Worm (Caenorhabditis elegans) whole organism, midembryonic: ENCODE data around the gene K07D4.6.

ENCODE experiments used
- T22C8.4 ChIP-seq: fragments of 200-800 bp; sonication (Bioruptor generic); IDR thresholded peaks from 2 replicates; pipeline ENCODE4 v1.3.6; 2022; ENCODE audit warnings: missing genetic modification characterization, missing compliant biosample characterization
- cog-1 ChIP-seq: sonication (generic microtip); optimal IDR thresholded peaks from 2 replicates; lab custom pipeline; 2016; ENCODE audit warnings: missing genetic modification characterization, missing compliant biosample characterization
- flt-1 ChIP-seq: fragments of 200-800 bp; sonication (Bioruptor generic); IDR thresholded peaks from 2 replicates; pipeline ENCODE4 v1.3.6; 2022; ENCODE audit warnings: missing genetic modification characterization, missing compliant biosample characterization
- klf-2 ChIP-seq: fragments of 200-800 bp; sonication (Bioruptor generic); conservative IDR thresholded peaks from 2 replicates; pipeline ENCODE4 v1.3.6; 2022; ENCODE audit warnings: missing genetic modification reagents, missing genetic modification characterization, missing compliant biosample characterization
- med-1 ChIP-seq: sonication (generic microtip); optimal IDR thresholded peaks from 2 replicates; lab custom pipeline; 2017; ENCODE audit warnings: missing genetic modification characterization, mild to moderate bottlenecking, missing compliant biosample characterization, antibody characterized with exemption, missing genetic modification reagents; ENCODE audit not compliant: insufficient read depth
- ref-1 ChIP-seq: fragments of 200-800 bp; sonication (Bioruptor generic); conservative IDR thresholded peaks from 2 replicates; pipeline ENCODE4 v1.3.6; 2022; ENCODE audit warnings: missing genetic modification reagents, missing genetic modification characterization, missing compliant biosample characterization
- tab-1 ChIP-seq: fragments of 200-800 bp; sonication (Bioruptor generic); IDR thresholded peaks from 2 replicates; pipeline ENCODE4 v1.3.6; 2022; ENCODE audit warnings: missing genetic modification characterization, missing compliant biosample characterization
- ztf-23 ChIP-seq: fragments of 200-800 bp; sonication (Bioruptor generic); IDR thresholded peaks from 2 replicates; pipeline ENCODE4 v1.3.6; 2022; ENCODE audit warnings: missing genetic modification reagents, missing genetic modification characterization, missing compliant biosample characterization
- ztf-29 ChIP-seq: fragments of 200-800 bp; sonication (Bioruptor generic); IDR thresholded peaks from 2 replicates; pipeline ENCODE4 v1.3.6; 2022; ENCODE audit warnings: missing genetic modification reagents, missing genetic modification characterization, missing compliant biosample characterization

The K07D4.6 gene

DNA sequence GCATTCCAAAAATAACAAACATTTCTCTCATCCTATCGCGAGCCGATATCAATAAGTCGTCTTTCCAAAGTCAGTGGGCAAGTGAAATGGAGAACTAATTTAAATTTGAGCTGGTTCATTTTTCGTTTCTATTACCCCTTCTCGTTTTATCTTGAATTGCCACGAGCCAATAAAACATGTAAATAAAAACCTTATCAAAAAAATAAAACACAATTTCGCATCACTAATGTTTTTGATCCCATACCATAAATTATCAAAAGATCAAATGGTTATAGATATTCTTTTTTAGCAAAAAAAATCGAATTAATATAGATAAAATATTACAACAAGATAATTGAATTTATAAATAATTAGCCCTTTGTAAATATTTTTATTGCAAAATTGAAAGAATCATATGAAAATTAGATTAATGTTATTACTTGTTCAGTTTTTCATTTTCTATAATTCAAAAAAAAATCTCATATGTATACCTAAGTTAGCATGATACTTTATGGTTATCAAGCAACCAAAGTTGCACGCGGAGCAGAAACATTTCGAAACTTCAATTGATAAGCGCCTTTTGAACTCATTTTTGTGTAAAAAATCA, 25.8 kb downstream of the K07D4.6 start, which contains the start of gene Y14H12A.1:
Gene Y14H12A.1 (plus strand): TSS at position 536 of the 586 bp plus-strand sequence.
- TF ChIP-seq ztf-29 (GFP tag; lab: Robert Waterston, UW) (no peak), T22C8.4 (no peak), cog-1 (tag; lab: Kevin White, UChicago) (no peak), med-1 (no peak), ztf-23 (GFP tag; lab: Robert Waterston, UW) (no peak), klf-2 (GFP tag; lab: Robert Waterston, UW) (no peak), tab-1 (GFP tag; lab: Robert Waterston, UW) (no peak), ref-1 (no peak), flt-1 (GFP tag; lab: Robert Waterston, UW) (no peak)

DNA sequence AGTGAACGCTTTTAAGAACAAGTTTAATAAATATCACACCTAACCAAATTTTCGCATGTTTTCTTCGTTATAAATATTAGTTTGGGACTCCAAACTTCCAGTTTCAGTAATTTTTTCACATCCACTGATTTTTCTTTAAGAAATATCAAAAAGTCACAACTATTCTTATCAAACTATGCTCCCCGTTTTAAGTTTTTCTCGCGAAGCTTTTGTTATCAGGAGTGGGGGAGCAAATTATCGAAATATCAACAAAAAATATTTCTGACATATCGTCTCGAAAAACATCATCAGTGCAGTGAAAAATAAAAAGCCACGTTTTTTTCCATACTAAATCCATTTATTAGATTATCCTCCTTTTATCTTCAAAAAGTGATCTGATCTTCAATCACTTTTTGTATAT, 26.5 kb downstream of the K07D4.6 start:
- TF ChIP-seq ztf-23 (GFP tag; lab: Robert Waterston, UW) (no peak), ref-1 (no peak), tab-1 (GFP tag; lab: Robert Waterston, UW) (no peak), T22C8.4 (no peak), cog-1 (tag; lab: Kevin White, UChicago) (no peak), flt-1 (GFP tag; lab: Robert Waterston, UW) (no peak), med-1 (no peak), klf-2 (GFP tag; lab: Robert Waterston, UW) (no peak), ztf-29 (GFP tag; lab: Robert Waterston, UW) (no peak)

DNA sequence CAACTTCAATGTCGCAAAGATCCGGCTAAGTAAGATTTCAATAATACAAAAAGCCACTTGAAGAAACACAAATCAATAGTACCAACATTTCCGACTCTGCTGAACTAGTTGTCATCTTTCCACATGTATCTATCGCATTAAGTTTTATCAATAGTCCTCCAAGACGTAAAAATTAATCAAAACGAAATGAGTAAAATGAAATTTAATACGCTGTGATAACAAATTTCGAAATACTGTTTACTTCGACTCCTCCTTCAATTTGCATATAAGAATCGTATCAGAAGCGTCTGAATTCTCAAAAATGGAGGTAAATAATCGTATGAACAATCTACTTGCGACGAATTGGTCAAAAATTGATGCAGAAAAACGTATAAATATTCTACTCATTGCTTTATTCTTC, 27.8 kb downstream of the K07D4.6 start:
- TF ChIP-seq ztf-23 (GFP tag; lab: Robert Waterston, UW) = no peak
- TF ChIP-seq klf-2 (GFP tag; lab: Robert Waterston, UW) = no peak
- no peak for TF ChIP-seq T22C8.4
- TF ChIP-seq med-1 = no peak
- no peak for TF ChIP-seq tab-1 (GFP tag; lab: Robert Waterston, UW)
- TF ChIP-seq ref-1 = no peak
- no peak for TF ChIP-seq cog-1 (tag; lab: Kevin White, UChicago)
- no peak for TF ChIP-seq flt-1 (GFP tag; lab: Robert Waterston, UW)
- TF ChIP-seq ztf-29 (GFP tag; lab: Robert Waterston, UW) = no peak

DNA sequence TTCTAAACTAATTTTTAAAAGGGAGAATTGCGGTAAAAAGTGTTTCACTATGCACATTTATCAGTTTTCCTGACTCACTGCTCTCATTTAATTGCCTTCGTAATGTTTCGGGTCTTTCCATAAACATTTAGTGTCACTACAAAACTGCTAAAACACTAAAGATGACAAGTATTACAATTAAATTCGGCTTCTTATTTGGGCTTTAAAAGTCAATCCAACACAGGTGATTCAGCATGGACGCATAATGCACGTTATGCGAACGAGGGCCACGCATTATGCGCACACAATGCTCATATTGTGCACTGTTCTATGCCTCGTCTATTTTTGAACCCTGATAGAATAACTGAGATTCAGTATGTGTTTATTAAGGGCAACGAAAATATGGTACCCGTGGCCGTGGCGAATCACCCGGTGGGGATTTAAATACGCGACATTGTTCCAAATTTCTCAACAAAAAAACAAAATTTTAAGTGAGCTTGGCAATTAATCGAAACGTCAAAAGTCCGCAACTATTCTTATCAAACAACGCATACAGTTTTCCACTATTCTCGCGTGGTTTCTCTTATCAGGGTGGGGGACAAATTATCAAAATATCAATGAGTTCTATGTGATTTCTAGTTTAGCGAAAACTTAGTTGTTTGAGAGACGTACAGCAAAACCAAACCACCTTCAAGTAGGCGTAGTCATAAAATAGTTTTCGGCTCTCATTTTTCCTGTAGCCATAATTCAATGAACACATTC, 28.7 kb downstream of the K07D4.6 start, which contains the start of gene Y14H12A.2:
Gene Y14H12A.2 (minus strand): TSS at position 51 of the 741 bp plus-strand sequence.
- TF ChIP-seq tab-1 (GFP tag; lab: Robert Waterston, UW) = no peak
- no peak for TF ChIP-seq flt-1 (GFP tag; lab: Robert Waterston, UW)
- TF ChIP-seq klf-2 (GFP tag; lab: Robert Waterston, UW) = no peak
- no peak for TF ChIP-seq T22C8.4
- no peak for TF ChIP-seq ref-1
- TF ChIP-seq ztf-23 (GFP tag; lab: Robert Waterston, UW) = no peak
- no peak for TF ChIP-seq ztf-29 (GFP tag; lab: Robert Waterston, UW)
- TF ChIP-seq med-1 = no peak
- no peak for TF ChIP-seq cog-1 (tag; lab: Kevin White, UChicago)

DNA sequence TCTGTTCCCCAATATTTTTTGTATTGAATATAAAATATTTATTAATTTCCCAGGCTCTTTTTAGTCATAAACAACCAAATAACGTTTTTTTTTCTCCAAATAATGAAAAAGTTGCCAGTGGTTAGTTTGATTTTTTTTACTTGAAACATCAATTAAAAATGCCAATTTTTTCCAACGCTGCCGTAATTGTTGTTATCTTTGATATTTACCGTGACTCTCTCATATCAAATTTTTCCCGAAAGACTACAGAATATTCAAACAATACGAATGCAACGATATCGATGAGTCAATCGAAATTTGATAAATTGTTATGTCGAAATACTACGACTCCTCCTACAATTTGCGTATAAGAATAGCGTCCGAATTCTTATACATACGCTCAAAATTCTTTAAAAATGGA, 31.6 kb downstream of the K07D4.6 start, which contains the start of gene K10G6.5:
Gene K10G6.5 (plus strand): TSS at position 345 of the 400 bp plus-strand sequence.
- TF ChIP-seq klf-2 (GFP tag; lab: Robert Waterston, UW) (no peak), ztf-23 (GFP tag; lab: Robert Waterston, UW) (no peak), cog-1 (tag; lab: Kevin White, UChicago) (no peak), ztf-29 (GFP tag; lab: Robert Waterston, UW) (no peak), flt-1 (GFP tag; lab: Robert Waterston, UW) (no peak), tab-1 (GFP tag; lab: Robert Waterston, UW) (no peak), ref-1 (no peak), T22C8.4 (no peak), med-1 (no peak)

DNA sequence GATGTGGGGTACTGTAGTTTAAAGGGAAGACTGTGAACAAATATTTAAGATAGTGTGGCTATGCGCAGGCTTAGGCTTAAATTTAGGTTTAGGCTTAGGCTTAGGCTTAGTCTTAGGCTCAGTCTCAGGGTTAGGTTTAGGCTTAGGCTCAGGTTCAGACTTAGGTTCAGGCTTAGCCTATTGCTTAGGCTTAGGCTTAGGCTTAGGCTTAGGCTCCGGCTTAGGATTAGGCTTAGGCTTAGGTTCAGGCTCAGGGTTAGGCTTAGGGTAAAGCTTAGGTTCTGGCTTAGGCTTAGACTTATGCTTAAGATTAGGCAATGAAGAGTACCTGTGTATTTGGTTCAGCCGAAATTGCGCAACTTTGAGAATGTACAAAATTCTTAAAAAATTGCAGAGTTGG, 34.3 kb downstream of the K07D4.6 start:
- no peak for TF ChIP-seq cog-1 (tag; lab: Kevin White, UChicago)
- no peak for TF ChIP-seq flt-1 (GFP tag; lab: Robert Waterston, UW)
- no peak for TF ChIP-seq T22C8.4
- TF ChIP-seq klf-2 (GFP tag; lab: Robert Waterston, UW) = no peak
- no peak for TF ChIP-seq ztf-23 (GFP tag; lab: Robert Waterston, UW)
- TF ChIP-seq med-1 = no peak
- TF ChIP-seq ztf-29 (GFP tag; lab: Robert Waterston, UW) = no peak
- no peak for TF ChIP-seq tab-1 (GFP tag; lab: Robert Waterston, UW)
- TF ChIP-seq ref-1 = no peak

DNA sequence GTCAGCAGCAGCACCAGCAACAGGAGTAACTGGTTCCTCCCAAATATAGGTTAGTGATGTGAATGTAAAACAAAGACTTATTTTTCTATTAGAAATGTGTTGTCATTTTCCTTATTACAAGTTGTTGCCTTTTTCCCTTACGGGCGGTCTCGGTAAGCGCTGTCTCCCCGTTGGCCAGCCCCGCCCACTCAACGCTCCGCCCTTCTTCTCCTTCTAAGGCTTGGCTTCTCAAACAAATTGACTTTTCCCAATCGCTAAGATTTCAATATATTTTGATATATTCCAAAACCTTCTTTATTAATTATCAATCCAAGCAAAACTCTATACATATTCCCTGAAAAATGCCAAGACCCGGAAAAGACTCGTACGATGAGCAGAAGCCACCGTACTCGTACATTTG, 36.2 kb downstream of the K07D4.6 start, which contains the start of gene lin-31:
Gene lin-31 (plus strand): TSS at position 237 of the 400 bp plus-strand sequence.
- TF ChIP-seq klf-2 (GFP tag; lab: Robert Waterston, UW) = no peak
- no peak for TF ChIP-seq ztf-23 (GFP tag; lab: Robert Waterston, UW)
- no peak for TF ChIP-seq tab-1 (GFP tag; lab: Robert Waterston, UW)
- TF ChIP-seq ref-1 = no peak
- no peak for TF ChIP-seq flt-1 (GFP tag; lab: Robert Waterston, UW)
- TF ChIP-seq cog-1 (tag; lab: Kevin White, UChicago) = no peak
- TF ChIP-seq ztf-29 (GFP tag; lab: Robert Waterston, UW) = no peak
- no peak for TF ChIP-seq med-1

DNA sequence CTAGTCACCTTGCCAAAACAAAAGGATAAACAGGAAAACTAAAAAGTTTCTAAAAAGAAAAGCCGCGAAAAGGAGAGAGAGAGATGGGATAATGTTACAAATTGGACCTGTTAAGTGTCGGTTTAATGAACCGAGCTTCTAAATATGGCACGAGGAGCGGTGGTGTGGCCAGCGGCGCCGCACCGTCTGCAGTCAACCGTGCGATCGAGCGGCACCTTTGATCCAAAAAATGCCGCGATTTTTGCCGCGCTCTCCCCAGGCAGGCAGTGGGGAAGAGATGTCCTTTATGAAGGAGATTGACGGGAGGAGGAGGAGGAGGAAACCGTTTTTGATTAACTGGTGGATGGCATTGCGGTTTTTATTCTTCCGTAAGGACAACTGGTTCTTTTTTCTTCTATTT, 38.1 kb downstream of the K07D4.6 start:
- TF ChIP-seq T22C8.4 = no peak
- TF ChIP-seq klf-2 (GFP tag; lab: Robert Waterston, UW) = no peak
- TF ChIP-seq cog-1 (tag; lab: Kevin White, UChicago) = no peak

DNA sequence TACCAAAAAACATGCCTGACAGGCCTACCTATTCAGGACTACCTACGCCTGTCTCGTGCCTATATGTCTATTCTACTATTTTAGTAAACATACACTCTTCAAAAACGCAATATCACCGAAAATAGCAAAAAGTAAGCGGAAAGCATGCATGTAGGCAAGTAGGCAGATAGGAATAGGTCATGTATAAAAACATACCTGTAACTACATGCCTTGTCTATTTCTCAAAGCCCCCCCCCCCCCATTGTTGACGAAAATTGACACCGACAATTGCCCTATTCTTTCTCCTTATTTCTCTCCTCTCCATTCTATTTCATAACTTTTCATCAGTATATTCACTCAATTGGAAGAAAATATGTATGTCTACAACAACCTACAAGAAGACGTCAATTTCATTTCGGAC, 40.3 kb downstream of the K07D4.6 start:
- TF ChIP-seq T22C8.4 = no peak
- TF ChIP-seq klf-2 (GFP tag; lab: Robert Waterston, UW) = no peak
- no peak for TF ChIP-seq cog-1 (tag; lab: Kevin White, UChicago)
